Fruit fly (Drosophila melanogaster): Measurements from ENCODE around the gene Ids.

Ids gene

DNA sequence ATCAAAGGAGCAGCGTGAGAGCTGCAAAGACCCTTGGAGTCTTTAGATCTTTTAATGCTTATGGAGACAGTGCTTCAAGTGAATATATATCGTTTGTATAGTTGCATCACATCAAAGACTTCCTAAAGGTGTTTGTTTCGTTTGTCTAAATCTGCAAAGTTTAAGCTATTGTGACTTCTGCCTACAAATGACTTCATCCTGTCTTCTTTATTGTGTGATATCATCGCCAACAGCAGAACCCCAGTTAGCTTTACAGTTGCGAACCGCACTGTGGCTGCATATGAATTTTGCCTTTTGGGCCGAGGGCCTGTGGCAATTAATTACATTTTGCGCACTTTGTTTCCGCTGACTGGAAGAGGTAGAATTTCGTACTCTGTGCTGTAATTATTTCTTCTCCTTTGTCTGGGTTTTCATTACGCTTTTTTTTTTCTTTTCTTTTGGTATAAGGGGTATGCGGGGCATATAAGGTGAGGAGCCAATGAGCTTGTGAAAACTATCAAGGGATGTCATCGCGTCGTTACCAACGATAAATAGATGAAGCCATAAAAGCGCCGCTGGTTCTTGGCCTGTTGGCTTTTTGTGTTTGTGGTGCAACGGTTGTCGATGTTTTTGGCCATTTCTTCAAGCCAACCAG is 35.6 kb upstream of the Ids start (continued):
- peak; percentile 15 for TF ChIP-seq CG16779 (tag; optimal IDR thresholded peaks at IDR 0.05)
- TF ChIP-seq CG6792 (GFP tag; optimal IDR thresholded peaks at IDR 0.05) = peak; percentile 77
- no peak for TF ChIP-seq CG11294 (GFP tag; IDR thresholded peaks at IDR 0.05)
- peak; percentile 79 for TF ChIP-seq Smox (GFP tag; optimal IDR thresholded peaks at IDR 0.05)
- no peak for TF ChIP-seq dac (GFP tag; optimal IDR thresholded peaks at IDR 0.05)
- peak; percentile 52 for TF ChIP-seq CG3919 (GFP tag; optimal IDR thresholded peaks at IDR 0.05)
- TF ChIP-seq CG8319 (GFP tag; optimal IDR thresholded peaks at IDR 0.05) = peak; percentile 15
- TF ChIP-seq vri (GFP tag; optimal IDR thresholded peaks at IDR 0.05) = peak; percentile 79
- TF ChIP-seq CG9139 (GFP tag; optimal IDR thresholded peaks at IDR 0.05) = no peak
- peak; percentile 72 for TF ChIP-seq Ets21C (GFP tag; optimal IDR thresholded peaks at IDR 0.05)
- peak; percentile 84 for TF ChIP-seq dsx (GFP tag; optimal IDR thresholded peaks at IDR 0.05; ENCODE audit: poor library complexity, severe bottlenecking)
- TF ChIP-seq fkh (GFP tag; optimal IDR thresholded peaks at IDR 0.05) = no peak
- TF ChIP-seq Hr39 (GFP tag; optimal IDR thresholded peaks at IDR 0.05) = peak; percentile 82
- peak; percentile 85 for TF ChIP-seq CG31627 (GFP tag; optimal IDR thresholded peaks at IDR 0.05)
- TF ChIP-seq eg (GFP tag; IDR thresholded peaks at IDR 0.05) = no peak
- peak; percentile 46 for TF ChIP-seq fd59A (GFP tag; optimal IDR thresholded peaks at IDR 0.05)
- TF ChIP-seq Met (GFP tag; optimal IDR thresholded peaks at IDR 0.05) = peak; percentile 86
- TF ChIP-seq CG7368 (GFP tag; optimal IDR thresholded peaks at IDR 0.05) = peak; percentile 36
- peak; percentile 30 to 40 for TF ChIP-seq salr (GFP tag; optimal IDR thresholded peaks at IDR 0.05)
- peak; percentile 23 for TF ChIP-seq CG32006 (GFP tag; optimal IDR thresholded peaks at IDR 0.05)
- peak; percentile 53 for TF ChIP-seq CG11762 (GFP tag; optimal IDR thresholded peaks at IDR 0.05; ENCODE audit: insufficient read depth)
- peak; percentile 86 for TF ChIP-seq Sox102F (GFP tag; optimal IDR thresholded peaks at IDR 0.05)
- peak; percentile 91 for TF ChIP-seq Eip78C (GFP tag)
- peak; percentile 24 for TF ChIP-seq fd85E (GFP tag; optimal IDR thresholded peaks at IDR 0.05)
- peak; percentile 70 for TF ChIP-seq Ets96B (tag; optimal IDR thresholded peaks at IDR 0.05)
- TF ChIP-seq Sox15 (GFP tag; optimal IDR thresholded peaks at IDR 0.05) = peak; percentile 53
- peak; percentile 71 for TF ChIP-seq CG10631 (GFP tag; optimal IDR thresholded peaks at IDR 0.05)
- TF ChIP-seq Sox14 (GFP tag; optimal IDR thresholded peaks at IDR 0.05) = peak; percentile 77
- TF ChIP-seq Eip75B (GFP tag; optimal IDR thresholded peaks at IDR 0.05) = peak; percentile 79

DNA sequence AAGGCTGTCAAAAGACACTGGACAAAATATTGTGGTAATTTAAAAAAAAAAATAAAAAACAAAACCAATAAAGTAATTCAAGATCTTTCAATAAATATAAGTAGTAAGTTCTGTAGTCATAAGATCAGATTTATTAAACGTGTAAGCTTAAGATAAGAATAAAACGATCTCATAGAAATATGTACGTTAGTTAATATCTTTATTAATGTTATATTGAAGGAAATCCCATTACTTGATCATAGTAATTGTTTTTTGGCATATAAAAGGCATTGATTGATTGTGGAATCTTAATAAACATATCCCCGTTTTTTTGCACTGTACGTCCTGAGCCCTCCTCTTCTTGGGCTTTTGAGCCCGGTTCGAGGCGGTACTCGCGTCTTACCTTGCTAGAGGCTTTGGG is 34.8 kb upstream of the Ids start:
- TF ChIP-seq CG8319 (GFP tag; optimal IDR thresholded peaks at IDR 0.05) (peak; percentile 55), CG15336 (GFP tag; IDR thresholded peaks at IDR 0.05) (peak; percentile 42), Lpt (GFP tag; optimal IDR thresholded peaks at IDR 0.05) (no peak), fkh (GFP tag; optimal IDR thresholded peaks at IDR 0.05) (no peak), CG10669 (GFP tag; optimal IDR thresholded peaks at IDR 0.05) (peak; percentile 8), OdsH (GFP tag; optimal IDR thresholded peaks at IDR 0.05) (peak; percentile 75), Eip75B (GFP tag; optimal IDR thresholded peaks at IDR 0.05) (peak; percentile 69), CG6854 (GFP tag; optimal IDR thresholded peaks at IDR 0.05) (peak; percentile 33), CG10631 (GFP tag; optimal IDR thresholded peaks at IDR 0.05) (peak; percentile 69), Sox14 (GFP tag; optimal IDR thresholded peaks at IDR 0.05) (peak; percentile 66), CG11294 (GFP tag; IDR thresholded peaks at IDR 0.05) (no peak), Sox102F (GFP tag; optimal IDR thresholded peaks at IDR 0.05) (peak; percentile 70), CG6808 (GFP tag; optimal IDR thresholded peaks at IDR 0.05) (peak; percentile 1), dac (GFP tag; optimal IDR thresholded peaks at IDR 0.05) (no peak), CG7368 (GFP tag; optimal IDR thresholded peaks at IDR 0.05) (peak; percentile 39), Ets21C (GFP tag; optimal IDR thresholded peaks at IDR 0.05) (peak; percentile 62), CG4318 (GFP tag; optimal IDR thresholded peaks at IDR 0.05) (peak; percentile 7), salr (GFP tag; optimal IDR thresholded peaks at IDR 0.05) (peak in 1 of 2 experiments; percentile 58), pdm3 (GFP tag; optimal IDR thresholded peaks at IDR 0.05) (peak; percentile 68), CG3032 (tag; optimal IDR thresholded peaks at IDR 0.05) (peak; percentile 6), Hr38 (GFP tag; optimal IDR thresholded peaks at IDR 0.05) (no peak), svp (GFP tag) (peak; percentile 93), Sox15 (GFP tag; optimal IDR thresholded peaks at IDR 0.05) (peak; percentile 49), Ets96B (tag; optimal IDR thresholded peaks at IDR 0.05) (peak; percentile 6), eg (GFP tag; IDR thresholded peaks at IDR 0.05) (no peak), fd85E (GFP tag; optimal IDR thresholded peaks at IDR 0.05) (no peak), acj6 (GFP tag; optimal IDR thresholded peaks at IDR 0.05) (peak; percentile 82), Hr4 (GFP tag; optimal IDR thresholded peaks at IDR 0.05) (peak; percentile 41), achi (GFP tag; optimal IDR thresholded peaks at IDR 0.05) (peak; percentile 80), CG9139 (GFP tag; optimal IDR thresholded peaks at IDR 0.05) (no peak), net (GFP tag; optimal IDR thresholded peaks at IDR 0.05) (peak; percentile 63), Blimp-1 (GFP tag; optimal IDR thresholded peaks at IDR 0.05) (peak; percentile 65), CG11902 (GFP tag; optimal IDR thresholded peaks at IDR 0.05) (peak; percentile 54), topi (GFP tag; optimal IDR thresholded peaks at IDR 0.05) (peak; percentile 86), CG31627 (GFP tag; optimal IDR thresholded peaks at IDR 0.05) (peak; percentile 81), vri (GFP tag; optimal IDR thresholded peaks at IDR 0.05) (peak; percentile 55), CG32006 (GFP tag; optimal IDR thresholded peaks at IDR 0.05) (peak; percentile 55)
